Fruit fly (Drosophila melanogaster) whole organism: ENCODE measurements around the gene CG32295.

Source experiments
- CG8478 ChIP-seq: fragments of >200 bp; optimal IDR thresholded peaks from 2 replicates; lab custom pipeline; 2018; ENCODE audit warnings: inconsistent platforms
- EcR ChIP-seq, 2 experiments: fragments of >200 bp; optimal IDR thresholded peaks; 2 replicates each; lab custom pipeline; 2017; ENCODE audit warnings: missing biosample characterization in 2 of 2, missing genetic modification characterization in 2 of 2, missing genetic modification reagents in 2 of 2
- pan ChIP-seq: fragments of >200 bp; optimal IDR thresholded peaks from 2 replicates; lab custom pipeline; 2017
- usp ChIP-seq: fragments of >200 bp; optimal IDR thresholded peaks from 2 replicates; lab custom pipeline; 2017; ENCODE audit warnings: missing biosample characterization, missing genetic modification characterization, mixed read lengths

DNA sequence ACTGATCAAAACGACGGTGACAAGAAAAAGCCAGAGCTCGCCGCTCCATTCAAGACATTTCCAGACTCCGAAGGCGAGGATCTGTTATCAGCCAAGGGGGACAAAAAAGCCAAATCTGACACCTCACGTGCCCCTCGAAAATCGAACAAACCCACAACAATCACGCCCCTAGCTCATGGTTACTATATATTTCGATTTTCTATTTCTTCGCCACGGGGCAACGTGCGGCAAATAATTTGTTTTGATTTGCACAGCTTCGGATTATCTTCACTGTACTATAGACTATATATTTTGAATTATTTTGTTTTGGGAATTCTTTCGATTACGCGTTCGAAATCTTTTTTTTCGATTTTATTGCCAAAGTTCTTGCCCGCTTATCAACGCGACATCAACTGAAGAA, 3.3 kb upstream of the CG32295 start:
- TF ChIP-seq EcR (GFP tag; optimal IDR thresholded peaks at IDR 0.05; lab: Kevin White, UChicago): no peak
- TF ChIP-seq usp: no peak
- TF ChIP-seq pan (lab: Kevin White, UChicago): no peak
- no peak for TF ChIP-seq CG8478
